Worm (Caenorhabditis elegans): ENCODE measurements around the gene nep-1.

DNA sequence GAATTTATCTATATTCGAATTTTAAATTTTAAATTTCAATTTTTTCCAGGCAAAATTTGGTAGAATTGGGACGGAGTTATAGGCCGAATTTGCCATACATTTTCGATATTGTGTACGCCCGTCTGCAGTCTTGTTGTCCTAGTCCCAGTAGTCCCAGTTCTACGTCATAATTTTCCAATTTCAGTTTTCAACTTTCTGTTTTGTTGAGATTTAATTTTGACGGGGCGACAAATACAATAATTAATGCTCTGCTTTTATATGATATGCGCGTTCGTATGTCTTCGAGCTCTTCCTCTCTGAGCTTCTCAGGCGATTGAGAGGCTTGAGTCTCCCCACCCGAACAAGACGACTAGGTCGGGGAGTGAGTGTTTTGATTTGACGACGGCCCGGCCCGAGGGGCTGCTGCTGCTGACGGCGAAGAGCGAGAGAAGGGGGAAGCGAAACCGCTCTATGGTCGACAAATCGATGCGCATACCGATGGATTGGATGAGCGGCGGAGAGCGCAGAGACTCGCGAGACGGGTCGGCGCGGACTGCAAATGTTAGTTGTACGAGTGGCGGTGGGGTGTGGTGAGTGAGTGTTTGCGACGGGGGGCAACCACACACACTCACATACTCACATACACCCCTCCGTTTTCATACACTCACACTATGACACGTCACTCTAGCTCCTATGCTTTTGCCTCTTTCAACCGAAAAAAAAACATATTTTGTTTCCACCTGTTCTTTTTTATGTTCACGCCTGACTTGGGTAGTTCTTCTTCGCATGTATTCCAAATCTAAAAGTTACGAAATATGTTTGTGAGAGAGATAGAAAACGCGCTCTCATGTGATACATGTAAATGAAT is 22.1 kb downstream of the nep-1 start:
- TF ChIP-seq W03F9.2 (tag; optimal IDR thresholded peaks at IDR 0.05) (peak; percentile 22), him-1 (tag; optimal IDR thresholded peaks at IDR 0.05) (peak; percentile 38), dao-5 (tag; optimal IDR thresholded peaks at IDR 0.05) (peak; percentile 59)
